Fruit fly (Drosophila melanogaster): ENCODE data around the gene Aladin.

Aladin gene

dm6 chrX:9319140-9319539 lies 45.9 kb downstream of the Aladin start, which contains the start of the genes c12.1 and c12.2 (continued):
- TF ChIP-seq pita (GFP tag; optimal IDR thresholded peaks at IDR 0.05) (peak; percentile 68), z (GFP tag; IDR thresholded peaks at IDR 0.05) (no peak), CG4730 (GFP tag; IDR thresholded peaks at IDR 0.05) (no peak), schlank (tag; optimal IDR thresholded peaks at IDR 0.05) (no peak), knrl (GFP tag; IDR thresholded peaks at IDR 0.05; ENCODE audit: partially characterized antibody) (peak; percentile 44; the same call in 1 of the 3 replicates), CG14441 (GFP tag; IDR thresholded peaks at IDR 0.05) (no peak), lilli (GFP tag; optimal IDR thresholded peaks at IDR 0.05) (no peak), CG12219 (GFP tag; optimal IDR thresholded peaks at IDR 0.05) (no peak), fd96Cb (tag; optimal IDR thresholded peaks at IDR 0.05) (no peak), tna (GFP tag; IDR thresholded peaks at IDR 0.05; ENCODE audit: partially characterized antibody) (0 out of 2 replicates have a peak, but pooled peaks have one; percentile 18), CG42726 (GFP tag; IDR thresholded peaks at IDR 0.05; ENCODE audit: partially characterized antibody) (peak; percentile 72), Opbp (GFP tag; IDR thresholded peaks at IDR 0.05; ENCODE audit: partially characterized antibody) (peak; percentile 74), Antp (GFP tag; optimal IDR thresholded peaks at IDR 0.05) (no peak), CG13624 (GFP tag; optimal IDR thresholded peaks at IDR 0.05) (peak; percentile 76), insv (GFP tag; optimal IDR thresholded peaks at IDR 0.05) (peak in 1 of 2 experiments; percentile 51), Adf1 (GFP tag; IDR thresholded peaks at IDR 0.05) (0 out of 2 replicates have a peak, but pooled peaks have one; percentile 6), stwl (tag; optimal IDR thresholded peaks at IDR 0.05) (peak; percentile 74), Xbp1 (GFP tag; optimal IDR thresholded peaks at IDR 0.05) (no peak), CG1602 (GFP tag; optimal IDR thresholded peaks at IDR 0.05) (no peak), Med (GFP tag) (peak; percentile 89), crp (GFP tag; optimal IDR thresholded peaks at IDR 0.05) (peak; percentile 94 to 99), HmgZ (tag; optimal IDR thresholded peaks at IDR 0.05) (peak; percentile 75), amos (GFP tag; IDR thresholded peaks at IDR 0.05; ENCODE audit: partially characterized antibody) (peak; percentile 71), CG17186 (GFP tag; optimal IDR thresholded peaks at IDR 0.05) (peak; percentile 87), gem (tag; optimal IDR thresholded peaks at IDR 0.05) (no peak), Bdp1 (GFP tag; optimal IDR thresholded peaks at IDR 0.05) (no peak), Myb (GFP tag; optimal IDR thresholded peaks at IDR 0.05) (peak; percentile 52), dmrt11E (tag; optimal IDR thresholded peaks at IDR 0.05) (no peak), BEAF-32 (GFP tag; optimal IDR thresholded peaks at IDR 0.05) (peak; percentile 67), CG4617 (GFP tag; optimal IDR thresholded peaks at IDR 0.05; ENCODE audit: borderline replicate concordance) (peak; percentile 92), jumu (GFP tag; optimal IDR thresholded peaks at IDR 0.05) (peak; percentile 51), CG15514 (GFP tag; optimal IDR thresholded peaks at IDR 0.05) (peak; percentile 75), hbn (GFP tag; IDR thresholded peaks at IDR 0.05; ENCODE audit: partially characterized antibody) (0 out of 2 replicates have a peak, but pooled peaks have one; percentile 34), Dref (GFP tag; IDR thresholded peaks at IDR 0.05) (peak; percentile 92), HLHmδ (GFP tag; optimal IDR thresholded peaks at IDR 0.05) (peak; percentile 14), CG8944 (GFP tag; optimal IDR thresholded peaks at IDR 0.05) (no peak), CG1233 (GFP tag; optimal IDR thresholded peaks at IDR 0.05) (no peak), peb (GFP tag; IDR thresholded peaks at IDR 0.05) (no peak), CG13894 (tag; optimal IDR thresholded peaks at IDR 0.05) (no peak), phol (tag; optimal IDR thresholded peaks at IDR 0.05) (peak; percentile 50), CG34376 (GFP tag; optimal IDR thresholded peaks at IDR 0.05) (peak; percentile 35), Fer1 (GFP tag; optimal IDR thresholded peaks at IDR 0.05) (peak; percentile 23), scrt (GFP tag; optimal IDR thresholded peaks at IDR 0.05) (peak; percentile 77), onecut (GFP tag; IDR thresholded peaks at IDR 0.05) (no peak), zen (tag; optimal IDR thresholded peaks at IDR 0.05) (peak; percentile 18), Hey (tag; optimal IDR thresholded peaks at IDR 0.05) (no peak), CHES-1-like (GFP tag; optimal IDR thresholded peaks at IDR 0.05) (peak; percentile 80), CG8359 (GFP tag; optimal IDR thresholded peaks at IDR 0.05; ENCODE audit: borderline replicate concordance) (no peak), al (GFP tag; IDR thresholded peaks at IDR 0.05) (no peak)
